Worm (Caenorhabditis elegans) whole organism, young adult: ENCODE results near the gene K06G5.1.

Experiments
- attf-6 ChIP-seq: fragments of 200-800 bp; sonication (Bioruptor generic); IDR thresholded peaks from 2 replicates; pipeline ENCODE4 v1.3.6; 2022; ENCODE audit warnings: missing genetic modification reagents, missing genetic modification characterization, missing compliant biosample characterization
- ceh-100 ChIP-seq: fragments of 200-800 bp; sonication (Bioruptor generic); IDR thresholded peaks from 2 replicates; pipeline ENCODE4 v1.3.6; 2022; ENCODE audit warnings: missing genetic modification reagents, missing genetic modification characterization, missing compliant biosample characterization
- dpl-1 ChIP-seq: fragments of 150-350 bp; optimal IDR thresholded peaks from 2 replicates; lab custom pipeline; 2014; ENCODE audit warnings: missing biosample characterization, missing genetic modification reagents, missing genetic modification characterization
- him-1 ChIP-seq: sonication (generic microtip); optimal IDR thresholded peaks from 2 replicates; lab custom pipeline; 2016; ENCODE audit warnings: missing genotype, missing genetic modification reagents, missing genetic modification characterization, missing compliant biosample characterization
- lag-1 ChIP-seq: fragments of 200-800 bp; sonication (Bioruptor generic); IDR thresholded peaks from 2 replicates; pipeline ENCODE4 v1.3.6; 2022; ENCODE audit warnings: missing genetic modification reagents, missing genetic modification characterization, missing compliant biosample characterization
- lsy-27 ChIP-seq: sonication (generic microtip); optimal IDR thresholded peaks from 2 replicates; lab custom pipeline; 2017; ENCODE audit warnings: missing genetic modification characterization, mild to moderate bottlenecking, missing compliant biosample characterization, antibody characterized with exemption, missing genotype, borderline replicate concordance; ENCODE audit not compliant: insufficient read depth
- mxl-1 ChIP-seq: sonication (generic microtip); optimal IDR thresholded peaks from 2 replicates; lab custom pipeline; 2016; ENCODE audit warnings: missing genetic modification characterization, missing compliant biosample characterization
- nfya-1 ChIP-seq: sonication (generic microtip); optimal IDR thresholded peaks from 2 replicates; lab custom pipeline; 2017; ENCODE audit warnings: antibody characterized with exemption, missing compliant biosample characterization, missing genetic modification characterization, borderline replicate concordance; ENCODE audit not compliant: insufficient read depth
- pha-4 ChIP-seq: fragments of 150-350 bp; sonication (generic microtip); optimal IDR thresholded peaks from 2 replicates; lab custom pipeline; 2014; ENCODE audit warnings: missing biosample characterization, missing genetic modification reagents, missing genetic modification characterization
- sptf-2 ChIP-seq: fragments of 200-800 bp; sonication (Bioruptor generic); optimal IDR thresholded peaks from 2 replicates; lab custom pipeline; 2018; ENCODE audit warnings: mild to moderate bottlenecking, missing genetic modification characterization, missing compliant biosample characterization
- ztf-18 ChIP-seq: sonication (generic microtip); optimal IDR thresholded peaks from 2 replicates; lab custom pipeline; 2016; ENCODE audit warnings: missing genotype, mild to moderate bottlenecking, missing genetic modification characterization, missing compliant biosample characterization
- ztf-3 ChIP-seq: fragments of 200-800 bp; sonication (Bioruptor generic); optimal IDR thresholded peaks from 2 replicates; lab custom pipeline; 2018; ENCODE audit warnings: mild to moderate bottlenecking, missing genetic modification characterization, missing compliant biosample characterization

DNA sequence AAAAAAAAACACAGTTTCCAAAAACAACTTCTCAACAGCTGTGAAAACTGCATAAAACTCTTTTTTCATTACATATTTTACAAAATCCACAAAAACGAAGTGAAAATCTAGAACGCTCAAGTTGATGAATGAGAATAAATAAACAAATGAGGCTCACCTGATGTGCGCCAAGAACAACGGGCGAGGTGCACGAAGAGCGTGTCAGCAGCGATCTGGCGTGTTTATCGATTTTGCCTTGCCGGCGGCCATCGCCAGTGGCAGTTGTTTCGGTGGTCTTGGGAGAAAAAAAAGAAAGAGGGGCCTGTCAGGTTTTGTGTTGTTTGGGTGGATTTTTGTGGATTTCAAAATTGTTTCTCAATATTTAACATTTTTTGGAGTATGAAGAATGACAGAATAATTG, 40.9 kb upstream of the K06G5.1 start, which contains the start of gene idhb-1:
- no peak for TF ChIP-seq him-1 (tag; lab: Kevin White, UChicago)
- TF ChIP-seq ztf-18 (tag; lab: Kevin White, UChicago): peak; percentile 93
- no peak for TF ChIP-seq mxl-1 (tag; lab: Kevin White, UChicago)
- TF ChIP-seq sptf-2: no peak
- no peak for TF ChIP-seq lsy-27 (tag; lab: Kevin White, UChicago)
- no peak for TF ChIP-seq ceh-100 (GFP tag; lab: Robert Waterston, UW)
- TF ChIP-seq pha-4 (tag; lab: Kevin White, UChicago): peak; percentile 30
- TF ChIP-seq attf-6: no peak
- TF ChIP-seq dpl-1: no peak
- no peak for TF ChIP-seq lag-1 (GFP tag; lab: Robert Waterston, UW)
- no peak for TF ChIP-seq ztf-3 (GFP tag; lab: Kevin White, UChicago)
- TF ChIP-seq nfya-1 (tag; lab: Kevin White, UChicago): no peak
